Worm (Caenorhabditis elegans): ENCODE measurements around the gene amt-1.

amt-1 gene

ce11 chrX:4588462-4588861 lies 17.2 kb downstream of the amt-1 start, which contains the start of gene lnp-1:
Gene lnp-1 (plus strand): TSS chrX:4588762.
- no peak for TF ChIP-seq fkh-3 (tag; optimal IDR thresholded peaks at IDR 0.05)
- TF ChIP-seq let-526 (GFP tag; IDR thresholded peaks at IDR 0.05): no peak
- no peak for TF ChIP-seq rec-8 (tag; optimal IDR thresholded peaks at IDR 0.05)
- TF ChIP-seq C06A6.2 (GFP tag; conservative IDR thresholded peaks at IDR 0.05): no peak

ce11 chrX:4592250-4592649 lies 21.0 kb downstream of the amt-1 start, which contains the start of gene flp-12:
Gene flp-12 (minus strand): TSS chrX:4592350.
- TF ChIP-seq hlh-26 (GFP tag; conservative IDR thresholded peaks at IDR 0.05) (no peak), egrh-3 (GFP tag; IDR thresholded peaks at IDR 0.05) (no peak), mcd-1 (GFP tag; IDR thresholded peaks at IDR 0.05) (no peak), lin-40 (tag; optimal IDR thresholded peaks at IDR 0.05) (no peak), F23B12.7 (tag; optimal IDR thresholded peaks at IDR 0.05; ENCODE audit: insufficient read depth) (no peak), F57A8.1 (GFP tag; optimal IDR thresholded peaks at IDR 0.05) (no peak), zfh-2 (GFP tag; conservative IDR thresholded peaks at IDR 0.05) (0 out of 2 replicates have a peak, but pooled peaks have one; percentile 6), Y53G8AR.9 (GFP tag; conservative IDR thresholded peaks at IDR 0.05) (no peak)

- no peak for TF ChIP-seq nhr-179 (tag; optimal IDR thresholded peaks at IDR 0.05)
- TF ChIP-seq snpc-1.1 (tag; optimal IDR thresholded peaks at IDR 0.05; ENCODE audit: insufficient read depth): no peak
- TF ChIP-seq ztf-3 (GFP tag; optimal IDR thresholded peaks at IDR 0.05): no peak
- TF ChIP-seq zfh-2 (GFP tag; conservative IDR thresholded peaks at IDR 0.05): peak; percentile 64
- no peak for TF ChIP-seq B0035.1 (tag; optimal IDR thresholded peaks at IDR 0.05)
- TF ChIP-seq rec-8 (tag; optimal IDR thresholded peaks at IDR 0.05): no peak
- no peak for TF ChIP-seq rcor-1 (GFP tag; IDR thresholded peaks at IDR 0.05)
- no peak for TF ChIP-seq xnd-1 (tag; optimal IDR thresholded peaks at IDR 0.05)
- TF ChIP-seq ceh-100 (GFP tag; IDR thresholded peaks at IDR 0.05): no peak
- TF ChIP-seq egrh-3 (GFP tag; IDR thresholded peaks at IDR 0.05): peak; percentile 65; the same call in 1 of the 2 replicates
These were observed 26.2 kb downstream of the amt-1 start for ce11 chrX:4597419-4597818.

ce11 chrX:4599526-4599925 lies 28.3 kb downstream of the amt-1 start:
- TF ChIP-seq pbrm-1 (GFP tag; IDR thresholded peaks at IDR 0.05) (no peak), mcd-1 (GFP tag; IDR thresholded peaks at IDR 0.05) (no peak), bed-1 (GFP tag; IDR thresholded peaks at IDR 0.05) (no peak), him-1 (tag; optimal IDR thresholded peaks at IDR 0.05) (no peak), hlh-26 (GFP tag; conservative IDR thresholded peaks at IDR 0.05) (no peak), D2030.7 (GFP tag; IDR thresholded peaks at IDR 0.05) (no peak), akir-1 (GFP tag; optimal IDR thresholded peaks at IDR 0.05) (no peak), cebp-1 (GFP tag; IDR thresholded peaks at IDR 0.05) (no peak), cebp-1 (tag; optimal IDR thresholded peaks at IDR 0.05) (no peak), F22D6.2 (tag; optimal IDR thresholded peaks at IDR 0.05) (no peak), ceh-100 (GFP tag; IDR thresholded peaks at IDR 0.05) (no peak), F55B11.4 (tag; optimal IDR thresholded peaks at IDR 0.05; ENCODE audit: borderline replicate concordance, insufficient read depth) (no peak), efl-1 (GFP tag; optimal IDR thresholded peaks at IDR 0.05) (no peak), fkh-3 (tag; optimal IDR thresholded peaks at IDR 0.05) (no peak), cebp-2 (GFP tag; IDR thresholded peaks at IDR 0.05) (no peak), B0336.3 (GFP tag; IDR thresholded peaks at IDR 0.05) (no peak), snpc-1.3 (tag; optimal IDR thresholded peaks at IDR 0.05; ENCODE audit: insufficient read depth) (no peak), nhr-179 (tag; optimal IDR thresholded peaks at IDR 0.05) (no peak), ama-1 (optimal IDR thresholded peaks at IDR 0.05) (no peak), ama-1 (GFP tag; optimal IDR thresholded peaks at IDR 0.05) (no peak), ceh-27 (GFP tag; optimal IDR thresholded peaks at IDR 0.05) (no peak), lag-1 (GFP tag; IDR thresholded peaks at IDR 0.05) (no peak)
